Worm (Caenorhabditis elegans): Measurements from ENCODE around the gene C17A2.4.

ce11 chrII:3852654-3853053 lies 13.0 kb downstream of the C17A2.4 start, which contains the start of gene nhr-257:
- TF ChIP-seq dao-5 (tag; optimal IDR thresholded peaks at IDR 0.05) (no peak), him-1 (tag; optimal IDR thresholded peaks at IDR 0.05) (no peak)
